Worm (Caenorhabditis elegans): ENCODE data around the gene T05A8.6.

DNA sequence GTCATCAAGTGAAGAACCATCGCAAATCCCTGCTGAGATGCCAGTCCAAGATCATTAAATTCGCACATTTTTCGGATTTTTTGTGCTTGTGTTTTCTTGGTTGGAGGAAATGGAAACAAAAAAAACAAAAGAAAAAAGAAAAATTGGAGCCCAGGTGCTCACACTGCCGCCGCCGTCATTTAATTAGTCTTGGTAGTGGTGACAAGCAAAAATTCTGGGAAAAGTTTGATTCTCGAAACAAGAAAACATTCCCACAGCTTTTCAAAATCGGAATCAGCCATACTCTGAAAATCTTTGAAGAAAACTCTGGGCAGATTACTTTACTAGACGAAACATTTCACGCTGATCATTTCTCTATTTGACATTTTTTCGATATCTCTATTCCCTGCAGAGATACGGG is 34.3 kb downstream of the T05A8.6 start, which contains the start of gene srh-128:
- TF ChIP-seq W03F9.2 (tag; optimal IDR thresholded peaks at IDR 0.05) (no peak), him-1 (tag; optimal IDR thresholded peaks at IDR 0.05) (no peak)
